Fruit fly (Drosophila melanogaster) whole organism, embryonic: ENCODE data around the gene Eig71Ec.
A peak's percentile ranks its signal among the peaks of the same experiment; 100 is the strongest.

ENCODE experiments used
- Adf1 ChIP-seq: fragments of 200-800 bp; sonication (Bioruptor generic); IDR thresholded peaks from 2 replicates; pipeline ENCODE4 v1.3.6; 2022; ENCODE audit warnings: missing biosample characterization, missing genetic modification characterization
- CG10462 ChIP-seq: fragments of 200-800 bp; sonication (Bioruptor generic); optimal IDR thresholded peaks from 2 replicates; lab custom pipeline; 2016; ENCODE audit warnings: missing biosample characterization, missing genetic modification characterization
- CG10565 ChIP-seq: fragments of 200-800 bp; sonication (Bioruptor generic); optimal IDR thresholded peaks from 3 replicates; lab custom pipeline; 2016; ENCODE audit warnings: missing biosample characterization, mild to moderate bottlenecking, missing genetic modification characterization
- CG10959 ChIP-seq: fragments of 200-800 bp; sonication (Bioruptor generic); IDR thresholded peaks from 2 replicates; pipeline ENCODE4 v1.3.6; 2022; ENCODE audit warnings: missing biosample characterization, missing genetic modification characterization
- CG11695 ChIP-seq: fragments of 200-800 bp; sonication (Bioruptor generic); IDR thresholded peaks from 3 replicates; pipeline ENCODE4 v1.3.6; 2022; ENCODE audit warnings: missing biosample characterization, missing genetic modification characterization
- CG12391 ChIP-seq: fragments of 200-800 bp; sonication (Bioruptor generic); optimal IDR thresholded peaks from 3 replicates; lab custom pipeline; 2018; ENCODE audit warnings: missing biosample characterization, mild to moderate bottlenecking, missing genetic modification characterization, moderate library complexity
- CG14860 ChIP-seq: fragments of 200-800 bp; sonication (Bioruptor generic); IDR thresholded peaks from 3 replicates; pipeline ENCODE4 v1.3.6; 2022; ENCODE audit warnings: missing biosample characterization, missing genetic modification characterization; ENCODE audit not compliant: partially characterized antibody
- CG1602 ChIP-seq: fragments of 200-800 bp; sonication (Bioruptor generic); optimal IDR thresholded peaks from 3 replicates; lab custom pipeline; 2016; ENCODE audit warnings: missing biosample characterization, missing genetic modification characterization
- CG17829 ChIP-seq: fragments of 200-800 bp; optimal IDR thresholded peaks from 2 replicates; lab custom pipeline; 2019; ENCODE audit warnings: missing biosample characterization, mild to moderate bottlenecking, missing genetic modification characterization, moderate library complexity
- CG30431 ChIP-seq: fragments of 200-800 bp; sonication (Bioruptor generic); optimal IDR thresholded peaks from 2 replicates; lab custom pipeline; 2017; ENCODE audit warnings: missing biosample characterization, missing genetic modification characterization
- CG3065 ChIP-seq: fragments of 200-800 bp; sonication (Bioruptor generic); optimal IDR thresholded peaks from 2 replicates; lab custom pipeline; 2016; ENCODE audit warnings: missing biosample characterization, missing genetic modification characterization
- CG33557 ChIP-seq: fragments of 200-800 bp; sonication (Bioruptor generic); optimal IDR thresholded peaks from 2 replicates; lab custom pipeline; 2019; ENCODE audit warnings: missing biosample characterization, mild to moderate bottlenecking, missing genetic modification characterization, moderate library complexity
- CG4360 ChIP-seq: fragments of 200-800 bp; sonication (Bioruptor generic); IDR thresholded peaks from 2 replicates; pipeline ENCODE4 v1.3.6; 2022; ENCODE audit warnings: missing biosample characterization, missing genetic modification characterization
- CG4404 ChIP-seq: fragments of 200-800 bp; sonication (Bioruptor generic); IDR thresholded peaks from 2 replicates; pipeline ENCODE4 v1.3.6; 2022; ENCODE audit warnings: missing biosample characterization, missing genetic modification characterization
- CG4424 ChIP-seq: fragments of 200-800 bp; sonication (Bioruptor generic); optimal IDR thresholded peaks from 3 replicates; lab custom pipeline; 2016; ENCODE audit warnings: missing biosample characterization, missing genetic modification characterization
- CG7556 ChIP-seq: fragments of 200-800 bp; sonication (Bioruptor generic); optimal IDR thresholded peaks from 2 replicates; lab custom pipeline; 2017; ENCODE audit warnings: missing biosample characterization, mild to moderate bottlenecking, missing genetic modification characterization
- CG8388 ChIP-seq: fragments of 200-800 bp; sonication (Bioruptor generic); optimal IDR thresholded peaks from 2 replicates; lab custom pipeline; 2019; ENCODE audit warnings: missing biosample characterization, mild to moderate bottlenecking, missing genetic modification characterization, moderate library complexity
- CG8924 ChIP-seq: fragments of 200-800 bp; optimal IDR thresholded peaks from 3 replicates; lab custom pipeline; 2019; ENCODE audit warnings: missing biosample characterization, mild to moderate bottlenecking, missing genetic modification characterization, moderate library complexity
- CG9727 ChIP-seq: fragments of 200-800 bp; sonication (Bioruptor generic); optimal IDR thresholded peaks from 3 replicates; lab custom pipeline; 2017; ENCODE audit warnings: missing biosample characterization, mild to moderate bottlenecking, missing genetic modification characterization
- E2f1 ChIP-seq: fragments of 200-800 bp; sonication (Bioruptor generic); IDR thresholded peaks from 2 replicates; pipeline ENCODE4 v1.3.6; 2022; ENCODE audit warnings: missing biosample characterization, missing genetic modification characterization
- Hr3 ChIP-seq: fragments of 200-800 bp; sonication (Bioruptor generic); optimal IDR thresholded peaks from 3 replicates; lab custom pipeline; 2016; ENCODE audit warnings: missing biosample characterization, missing genetic modification characterization
- Mad ChIP-seq: fragments of 200-800 bp; sonication (Bioruptor generic); optimal IDR thresholded peaks from 2 replicates; lab custom pipeline; 2016; ENCODE audit warnings: missing biosample characterization, missing genetic modification characterization
- NC2α ChIP-seq: fragments of 200-800 bp; sonication (Bioruptor generic); optimal IDR thresholded peaks from 2 replicates; lab custom pipeline; 2016; ENCODE audit warnings: missing biosample characterization, missing genetic modification characterization
- Nf-YB ChIP-seq: fragments of 200-800 bp; sonication (Bioruptor generic); optimal IDR thresholded peaks from 3 replicates; lab custom pipeline; 2019; ENCODE audit warnings: missing biosample characterization, mild to moderate bottlenecking, missing genetic modification characterization, moderate library complexity
- NfI ChIP-seq: fragments of 200-800 bp; sonication (Bioruptor generic); optimal IDR thresholded peaks from 3 replicates; lab custom pipeline; 2018; ENCODE audit warnings: missing biosample characterization, mild to moderate bottlenecking, missing genetic modification characterization, moderate library complexity
- Oli ChIP-seq: fragments of 200-800 bp; sonication (Bioruptor generic); optimal IDR thresholded peaks from 2 replicates; lab custom pipeline; 2018; ENCODE audit warnings: missing biosample characterization, mild to moderate bottlenecking, missing genetic modification characterization, moderate library complexity
- Scr ChIP-seq: fragments of 200-800 bp; sonication (Bioruptor generic); IDR thresholded peaks from 2 replicates; pipeline ENCODE4 v1.3.6; 2022; ENCODE audit warnings: missing biosample characterization, missing genetic modification characterization; ENCODE audit not compliant: partially characterized antibody
- Sin3A ChIP-seq: fragments of >200 bp; optimal IDR thresholded peaks from 2 replicates; lab custom pipeline; 2018
- Tbp ChIP-seq: fragments of >200 bp; optimal IDR thresholded peaks from 2 replicates; lab custom pipeline; 2018; ENCODE audit warnings: missing biosample characterization, missing genetic modification characterization
- ash1 ChIP-seq: fragments of 200-800 bp; sonication (Bioruptor generic); optimal IDR thresholded peaks from 2 replicates; lab custom pipeline; 2018; ENCODE audit warnings: missing biosample characterization, mild to moderate bottlenecking, missing genetic modification characterization
- da ChIP-seq: fragments of 200-800 bp; sonication (Bioruptor generic); optimal IDR thresholded peaks from 2 replicates; lab custom pipeline; 2016; ENCODE audit warnings: missing biosample characterization, missing genetic modification characterization
- danr ChIP-seq: fragments of 200-800 bp; sonication (Bioruptor generic); IDR thresholded peaks from 2 replicates; pipeline ENCODE4 v1.3.6; 2022; ENCODE audit warnings: missing biosample characterization, missing genetic modification characterization
- dmrt99B ChIP-seq: fragments of 200-800 bp; sonication (Bioruptor generic); optimal IDR thresholded peaks from 2 replicates; lab custom pipeline; 2018; ENCODE audit warnings: missing biosample characterization, mild to moderate bottlenecking, missing genetic modification characterization, moderate library complexity
- ewg ChIP-seq: fragments of 200-800 bp; sonication (Bioruptor generic); optimal IDR thresholded peaks from 3 replicates; lab custom pipeline; 2017; ENCODE audit warnings: mild to moderate bottlenecking, missing biosample characterization, missing genetic modification reagents, missing genetic modification characterization
- gem ChIP-seq: fragments of 200-800 bp; sonication (Bioruptor generic); optimal IDR thresholded peaks from 2 replicates; lab custom pipeline; 2019; ENCODE audit warnings: missing biosample characterization, mild to moderate bottlenecking, missing genetic modification characterization, moderate library complexity
- grau ChIP-seq: fragments of 200-800 bp; optimal IDR thresholded peaks from 3 replicates; lab custom pipeline; 2019; ENCODE audit warnings: missing biosample characterization, mild to moderate bottlenecking, missing genetic modification characterization, moderate library complexity
- gsb-n ChIP-seq: fragments of 200-800 bp; sonication (Bioruptor generic); optimal IDR thresholded peaks from 3 replicates; lab custom pipeline; 2018; ENCODE audit warnings: missing biosample characterization, mild to moderate bottlenecking, missing genetic modification characterization
- ken ChIP-seq: fragments of 200-800 bp; sonication (Bioruptor generic); IDR thresholded peaks from 3 replicates; pipeline ENCODE4 v1.3.6; 2022; ENCODE audit warnings: missing biosample characterization, missing genetic modification characterization
- klu ChIP-seq: fragments of 200-800 bp; sonication (Bioruptor generic); IDR thresholded peaks from 2 replicates; pipeline ENCODE4 v1.3.6; 2022; ENCODE audit warnings: missing biosample characterization, missing genetic modification characterization
- nmo ChIP-seq: fragments of 200-800 bp; sonication (Bioruptor generic); optimal IDR thresholded peaks from 2 replicates; lab custom pipeline; 2018; ENCODE audit warnings: missing biosample characterization, mild to moderate bottlenecking, missing genetic modification characterization, moderate library complexity
- org-1 ChIP-seq: fragments of 200-800 bp; sonication (Bioruptor generic); optimal IDR thresholded peaks from 2 replicates; lab custom pipeline; 2017; ENCODE audit warnings: missing biosample characterization, missing genetic modification characterization
- prd ChIP-seq, 3 experiments: fragments of >200 bp in 2 of 3; fragments of 200-800 bp in 1 of 3; sonication (Bioruptor generic) in 1 of 3; optimal IDR thresholded peaks in 2 of 3; IDR thresholded peaks in 1 of 3; 2 replicates in 2 of 3; 3 replicates in 1 of 3; pipeline versions ENCODE4 v1.3.6 to Lab custom; 2017 to 2022; ENCODE audit warnings: missing biosample characterization in 1 of 3, missing genetic modification characterization in 1 of 3
- sens ChIP-seq: fragments of 200-800 bp; sonication (Bioruptor generic); peaks from one replicate; lab custom pipeline; 2016; ENCODE audit warnings: missing biosample characterization, missing genetic modification characterization
- slp2 ChIP-seq: fragments of 200-800 bp; sonication (Bioruptor generic); optimal IDR thresholded peaks from 2 replicates; lab custom pipeline; 2016; ENCODE audit warnings: missing biosample characterization, missing genetic modification characterization
- sqz ChIP-seq: fragments of 200-800 bp; sonication (Bioruptor generic); optimal IDR thresholded peaks from 3 replicates; lab custom pipeline; 2018; ENCODE audit warnings: missing biosample characterization, mild to moderate bottlenecking, missing genetic modification characterization
- sug ChIP-seq: fragments of 200-800 bp; optimal IDR thresholded peaks from 2 replicates; lab custom pipeline; 2019; ENCODE audit warnings: missing biosample characterization, mild to moderate bottlenecking, missing genetic modification characterization, moderate library complexity
- yki ChIP-seq: fragments of >200 bp; optimal IDR thresholded peaks from 3 replicates; lab custom pipeline; 2018
- zen ChIP-seq: fragments of 200-800 bp; sonication (Bioruptor generic); optimal IDR thresholded peaks from 3 replicates; lab custom pipeline; 2018; ENCODE audit warnings: missing biosample characterization, mild to moderate bottlenecking, missing genetic modification characterization, moderate library complexity
- zf30C ChIP-seq: fragments of 200-800 bp; sonication (Bioruptor generic); optimal IDR thresholded peaks from 3 replicates; lab custom pipeline; 2018; ENCODE audit warnings: missing biosample characterization, mild to moderate bottlenecking, missing genetic modification characterization
- zfh1 ChIP-seq: fragments of 200-800 bp; sonication (Bioruptor generic); IDR thresholded peaks from 3 replicates; pipeline ENCODE4 v1.3.6; 2022; ENCODE audit warnings: missing biosample characterization, missing genetic modification characterization

Gene Eig71Ec

dm6 chr3L:15672800-15673199, 20.7 kb upstream of the Eig71Ec start (continued):
- peak; percentile 59 for TF ChIP-seq CG9727 (GFP tag; lab: Kevin White, UChicago)

DNA sequence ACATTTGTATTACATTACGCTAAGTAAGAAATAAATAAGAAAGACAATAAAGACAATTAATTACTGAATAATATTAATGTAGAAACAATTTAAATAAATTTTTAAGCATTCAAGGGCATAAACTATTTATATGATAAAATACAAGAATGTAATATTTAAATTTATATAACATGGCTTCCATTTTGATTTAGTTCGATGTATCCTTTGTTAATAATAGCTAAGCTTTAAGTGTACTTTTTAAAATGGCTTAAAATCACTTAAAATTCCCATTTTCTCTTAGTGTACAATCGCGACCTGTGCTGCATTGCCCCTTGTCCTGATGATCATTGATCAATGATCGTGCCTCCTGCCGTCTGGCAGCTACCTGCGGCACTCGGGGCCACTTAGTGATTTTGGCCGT, 18.4 kb upstream of the Eig71Ec start:
- TF ChIP-seq CG7556 (GFP tag; lab: Kevin White, UChicago) = peak; percentile 6
- no peak for TF ChIP-seq CG1602 (GFP tag; lab: Kevin White, UChicago)
- TF ChIP-seq sqz (GFP tag; lab: Kevin White, UChicago) = no peak
- no peak for TF ChIP-seq ken (GFP tag; lab: Robert Waterston, UW)
- TF ChIP-seq zfh1 (GFP tag; lab: Robert Waterston, UW) = 0 out of 3 replicates have a peak, but pooled peaks have one; percentile 12
- TF ChIP-seq sens = peak; percentile 42
- TF ChIP-seq Oli (tag; lab: Kevin White, UChicago) = no peak
- no peak for TF ChIP-seq NC2α (GFP tag; lab: Kevin White, UChicago)
- no peak for TF ChIP-seq CG4360 (GFP tag; lab: Robert Waterston, UW)
- TF ChIP-seq dmrt99B (tag; lab: Kevin White, UChicago) = no peak
- no peak for TF ChIP-seq Adf1
- no peak for TF ChIP-seq org-1 (GFP tag; lab: Kevin White, UChicago)
- TF ChIP-seq klu = no peak
- peak; percentile 83 for TF ChIP-seq zf30C (GFP tag; lab: Kevin White, UChicago)
- TF ChIP-seq CG30431 (GFP tag; lab: Kevin White, UChicago) = no peak
- peak; percentile 69 for TF ChIP-seq CG4404
- TF ChIP-seq CG3065 (GFP tag; lab: Kevin White, UChicago) = no peak
- TF ChIP-seq Nf-YB (GFP tag; lab: Kevin White, UChicago) = peak; percentile 5
- no peak for TF ChIP-seq CG10462 (GFP tag; lab: Kevin White, UChicago)
- peak; percentile 70 for TF ChIP-seq CG17829
- TF ChIP-seq slp2 (GFP tag; lab: Kevin White, UChicago) = no peak
- peak; percentile 13 for TF ChIP-seq CG4424 (GFP tag; lab: Kevin White, UChicago)
- TF ChIP-seq yki (lab: Kevin White, UChicago) = no peak
- peak; percentile 54 for TF ChIP-seq CG12391 (tag; lab: Kevin White, UChicago)
- peak; percentile 73 for TF ChIP-seq CG33557 (GFP tag; lab: Kevin White, UChicago)
- peak; percentile 9 for TF ChIP-seq Hr3
- peak; percentile 30 for TF ChIP-seq grau (tag; lab: Kevin White, UChicago)
- TF ChIP-seq CG10959 = peak; percentile 48; the same call in 1 of the 2 replicates
- peak; percentile 62 for TF ChIP-seq gem (tag; lab: Kevin White, UChicago)
- no peak for TF ChIP-seq danr (GFP tag; lab: Robert Waterston, UW)
- TF ChIP-seq CG8924 (tag; lab: Kevin White, UChicago) = peak; percentile 56
- no peak for TF ChIP-seq CG11695 (GFP tag; lab: Robert Waterston, UW)
- TF ChIP-seq Mad (GFP tag; lab: Kevin White, UChicago) = no peak
- no peak for TF ChIP-seq CG14860 (GFP tag; lab: Robert Waterston, UW)
- peak; percentile 73 for TF ChIP-seq zen
- no peak for TF ChIP-seq ewg (GFP tag; lab: Kevin White, UChicago)
- TF ChIP-seq CG10565 = no peak
- no peak for TF ChIP-seq Tbp (GFP tag; lab: Kevin White, UChicago)
- no peak for TF ChIP-seq sug (tag; lab: Kevin White, UChicago)
- no peak for TF ChIP-seq E2f1 (GFP tag; lab: Robert Waterston, UW)
- TF ChIP-seq da (GFP tag; lab: Kevin White, UChicago) = no peak
- peak; percentile 19 for TF ChIP-seq gsb-n (tag; lab: Kevin White, UChicago)
- TF ChIP-seq prd (optimal IDR thresholded peaks at IDR 0.05; lab: Kevin White, UChicago) = no peak
- peak; percentile 40; the same call in 1 of the 3 replicates for TF ChIP-seq prd (GFP tag; IDR thresholded peaks at IDR 0.05; lab: Robert Waterston, UW)
- TF ChIP-seq nmo = peak; percentile 37
- TF ChIP-seq CG8388 = peak; percentile 19
- no peak for TF ChIP-seq Scr (GFP tag; lab: Robert Waterston, UW)
- no peak for TF ChIP-seq ash1 (GFP tag; lab: Kevin White, UChicago)
- no peak for TF ChIP-seq Sin3A (lab: Kevin White, UChicago)
- no peak for TF ChIP-seq NfI
